Fruit fly (Drosophila melanogaster) whole organism, embryonic: Measurements from ENCODE around the gene udt.
A peak's percentile ranks its signal among the peaks of the same experiment; 100 is the strongest.

Experiments used
- ATbp ChIP-seq: fragments of 200-800 bp; sonication (Bioruptor generic); optimal IDR thresholded peaks from 2 replicates; lab custom pipeline; 2017; ENCODE audit warnings: missing biosample characterization, mild to moderate bottlenecking, missing genetic modification characterization, missing genetic modification reagents
- Adf1 ChIP-seq: fragments of 200-800 bp; sonication (Bioruptor generic); IDR thresholded peaks from 2 replicates; pipeline ENCODE4 v1.3.6; 2022; ENCODE audit warnings: missing biosample characterization, missing genetic modification characterization
- Antp ChIP-seq: fragments of 200-800 bp; sonication (Bioruptor generic); optimal IDR thresholded peaks from 3 replicates; lab custom pipeline; 2016; ENCODE audit warnings: missing biosample characterization, missing genetic modification characterization
- Awh ChIP-seq: fragments of 200-800 bp; sonication (Bioruptor generic); IDR thresholded peaks from 2 replicates; pipeline ENCODE4, ENCODE4 v1.3.6; 2022; ENCODE audit warnings: missing biosample characterization, missing genetic modification characterization
- CG10274 ChIP-seq: fragments of 200-800 bp; sonication (Bioruptor generic); optimal IDR thresholded peaks from 3 replicates; lab custom pipeline; 2017; ENCODE audit warnings: missing biosample characterization, mild to moderate bottlenecking, missing genetic modification characterization
- CG10462 ChIP-seq: fragments of 200-800 bp; sonication (Bioruptor generic); optimal IDR thresholded peaks from 2 replicates; lab custom pipeline; 2016; ENCODE audit warnings: missing biosample characterization, missing genetic modification characterization
- CG11085 ChIP-seq: fragments of 200-800 bp; sonication (Bioruptor generic); IDR thresholded peaks from 2 replicates; pipeline ENCODE4 v1.3.6; 2022; ENCODE audit warnings: missing biosample characterization, missing genetic modification characterization
- CG12071 ChIP-seq: fragments of 200-800 bp; sonication (Bioruptor generic); optimal IDR thresholded peaks from 3 replicates; lab custom pipeline; 2018; ENCODE audit warnings: missing biosample characterization, mild to moderate bottlenecking, missing genetic modification characterization
- CG12299 ChIP-seq: fragments of 200-800 bp; sonication (Bioruptor generic); optimal IDR thresholded peaks from 2 replicates; lab custom pipeline; 2018; ENCODE audit warnings: missing biosample characterization, mild to moderate bottlenecking, missing genetic modification characterization
- CG12942 ChIP-seq: fragments of 200-800 bp; sonication (Bioruptor generic); optimal IDR thresholded peaks from 3 replicates; lab custom pipeline; 2016; ENCODE audit warnings: missing biosample characterization, missing genetic modification characterization
- CG13424 ChIP-seq: fragments of 200-800 bp; sonication (Bioruptor generic); optimal IDR thresholded peaks from 2 replicates; lab custom pipeline; 2019; ENCODE audit warnings: missing biosample characterization, mild to moderate bottlenecking, missing genetic modification characterization, moderate library complexity
- CG14965 ChIP-seq: fragments of 200-800 bp; sonication (Bioruptor generic); optimal IDR thresholded peaks from 2 replicates; lab custom pipeline; 2016; ENCODE audit warnings: missing biosample characterization, missing genetic modification characterization, borderline replicate concordance
- CG17328 ChIP-seq: fragments of 200-800 bp; sonication (Bioruptor generic); IDR thresholded peaks from 2 replicates; pipeline ENCODE4 v1.3.6; 2022; ENCODE audit warnings: missing biosample characterization, missing genetic modification characterization
- CG18011 ChIP-seq: fragments of 200-800 bp; sonication (Bioruptor generic); optimal IDR thresholded peaks from 2 replicates; lab custom pipeline; 2017; ENCODE audit warnings: missing biosample characterization, missing genetic modification characterization, mild to moderate bottlenecking, moderate library complexity, missing genotype
- CG31388 ChIP-seq: fragments of 200-800 bp; sonication (Bioruptor generic); optimal IDR thresholded peaks from 2 replicates; lab custom pipeline; 2016; ENCODE audit warnings: missing biosample characterization, missing genetic modification characterization
- CG3281 ChIP-seq: fragments of 200-800 bp; sonication (Bioruptor generic); optimal IDR thresholded peaks from 3 replicates; lab custom pipeline; 2017; ENCODE audit warnings: missing biosample characterization, mild to moderate bottlenecking, missing genetic modification characterization
- CG3838 ChIP-seq: fragments of 200-800 bp; sonication (Bioruptor generic); optimal IDR thresholded peaks from 3 replicates; lab custom pipeline; 2016; ENCODE audit warnings: missing biosample characterization, missing genetic modification characterization
- CG7271 ChIP-seq: fragments of 200-800 bp; sonication (Bioruptor generic); optimal IDR thresholded peaks from 2 replicates; lab custom pipeline; 2018; ENCODE audit warnings: missing biosample characterization, mild to moderate bottlenecking, missing genetic modification characterization, moderate library complexity
- CG7556 ChIP-seq: fragments of 200-800 bp; sonication (Bioruptor generic); optimal IDR thresholded peaks from 2 replicates; lab custom pipeline; 2017; ENCODE audit warnings: missing biosample characterization, mild to moderate bottlenecking, missing genetic modification characterization
- CG8089 ChIP-seq: fragments of 200-800 bp; sonication (Bioruptor generic); optimal IDR thresholded peaks from 3 replicates; lab custom pipeline; 2016; ENCODE audit warnings: missing biosample characterization, missing genetic modification characterization
- CG8359 ChIP-seq: fragments of 200-800 bp; sonication (Bioruptor generic); optimal IDR thresholded peaks from 2 replicates; lab custom pipeline; 2017; ENCODE audit warnings: missing biosample characterization, mild to moderate bottlenecking, missing genetic modification characterization, borderline replicate concordance
- CG8765 ChIP-seq: fragments of 200-800 bp; sonication (Bioruptor generic); IDR thresholded peaks from 2 replicates; pipeline ENCODE4 v1.3.6; 2022; ENCODE audit warnings: missing biosample characterization, missing genetic modification characterization
- CG8924 ChIP-seq: fragments of 200-800 bp; optimal IDR thresholded peaks from 3 replicates; lab custom pipeline; 2019; ENCODE audit warnings: missing biosample characterization, mild to moderate bottlenecking, missing genetic modification characterization, moderate library complexity
- CoRest ChIP-seq: fragments of 200-800 bp; sonication (Bioruptor generic); optimal IDR thresholded peaks from 3 replicates; lab custom pipeline; 2018; ENCODE audit warnings: missing biosample characterization, mild to moderate bottlenecking, missing genetic modification characterization, moderate library complexity
- Dref ChIP-seq: fragments of 200-800 bp; sonication (Bioruptor generic); IDR thresholded peaks from 2 replicates; pipeline ENCODE4 v1.3.6; 2022; ENCODE audit warnings: missing biosample characterization, missing genetic modification characterization
- H15 ChIP-seq: fragments of 200-800 bp; sonication (Bioruptor generic); IDR thresholded peaks from 3 replicates; pipeline ENCODE4 v1.3.6; 2022; ENCODE audit warnings: missing biosample characterization, missing genetic modification characterization
- HLHmδ ChIP-seq: fragments of 200-800 bp; sonication (Bioruptor generic); optimal IDR thresholded peaks from 2 replicates; lab custom pipeline; 2018; ENCODE audit warnings: missing biosample characterization, mild to moderate bottlenecking, missing genetic modification characterization, moderate library complexity
- Hmr ChIP-seq: fragments of 200-800 bp; sonication (Bioruptor generic); optimal IDR thresholded peaks from 3 replicates; lab custom pipeline; 2017; ENCODE audit warnings: mild to moderate bottlenecking, missing biosample characterization, missing genetic modification reagents, missing genetic modification characterization
- Lpt ChIP-seq: fragments of >200 bp; optimal IDR thresholded peaks from 2 replicates; lab custom pipeline; 2018; ENCODE audit warnings: missing biosample characterization, missing genetic modification characterization
- NK7.1 ChIP-seq: fragments of 200-800 bp; sonication (Bioruptor generic); optimal IDR thresholded peaks from 3 replicates; lab custom pipeline; 2016; ENCODE audit warnings: missing biosample characterization, missing genetic modification characterization
- Neu2 ChIP-seq: fragments of 200-800 bp; sonication (Bioruptor generic); optimal IDR thresholded peaks from 3 replicates; lab custom pipeline; 2016; ENCODE audit warnings: missing biosample characterization, missing genetic modification characterization, borderline replicate concordance
- Nf-YA ChIP-seq: fragments of 200-800 bp; sonication (Bioruptor generic); IDR thresholded peaks from 2 replicates; pipeline ENCODE4 v1.3.6; 2022; ENCODE audit warnings: missing biosample characterization, missing genetic modification characterization
- Oli ChIP-seq: fragments of 200-800 bp; sonication (Bioruptor generic); optimal IDR thresholded peaks from 2 replicates; lab custom pipeline; 2018; ENCODE audit warnings: missing biosample characterization, mild to moderate bottlenecking, missing genetic modification characterization, moderate library complexity
- al ChIP-seq: fragments of 200-800 bp; sonication (Bioruptor generic); IDR thresholded peaks from 2 replicates; pipeline ENCODE4 v1.3.6; 2022; ENCODE audit warnings: missing biosample characterization, missing genetic modification characterization
- bcd ChIP-seq: fragments of 200-800 bp; sonication (Bioruptor generic); optimal IDR thresholded peaks from 2 replicates; lab custom pipeline; 2017; ENCODE audit warnings: missing biosample characterization, mild to moderate bottlenecking, missing genetic modification characterization
- esg ChIP-seq: fragments of 200-800 bp; sonication (Bioruptor generic); conservative IDR thresholded peaks from 2 replicates; pipeline ENCODE4 v1.3.6; 2022; ENCODE audit warnings: missing biosample characterization, missing genetic modification characterization
- fd96Cb ChIP-seq: fragments of 200-800 bp; sonication (Bioruptor generic); optimal IDR thresholded peaks from 2 replicates; lab custom pipeline; 2018; ENCODE audit warnings: missing biosample characterization, mild to moderate bottlenecking, missing genetic modification characterization, moderate library complexity
- gt ChIP-seq: fragments of 200-800 bp; sonication (Bioruptor generic); IDR thresholded peaks from 2 replicates; pipeline ENCODE4 v1.3.6; 2022; ENCODE audit warnings: missing biosample characterization, missing genetic modification characterization
- h ChIP-seq: fragments of >200 bp; optimal IDR thresholded peaks from 2 replicates; lab custom pipeline; 2017
- hth ChIP-seq: fragments of >200 bp; optimal IDR thresholded peaks from 2 replicates; lab custom pipeline; 2017; ENCODE audit warnings: inconsistent platforms
- lola ChIP-seq, 3 experiments: fragments of >200 bp in 2 of 3; fragments of 200-800 bp in 1 of 3; sonication (Bioruptor generic) in 1 of 3; optimal IDR thresholded peaks; 2 replicates each; lab custom pipeline; 2017 to 2019; ENCODE audit warnings: missing biosample characterization in 3 of 3, missing genetic modification characterization in 3 of 3, mild to moderate bottlenecking in 1 of 3, moderate library complexity in 1 of 3
- oc ChIP-seq: fragments of 200-800 bp; sonication (Bioruptor generic); optimal IDR thresholded peaks from 2 replicates; lab custom pipeline; 2018; ENCODE audit warnings: missing biosample characterization, mild to moderate bottlenecking, missing genetic modification characterization, moderate library complexity
- p53 ChIP-seq: fragments of 200-800 bp; sonication (Bioruptor generic); optimal IDR thresholded peaks from 2 replicates; lab custom pipeline; 2016; ENCODE audit warnings: missing biosample characterization, missing genetic modification characterization
- pros ChIP-seq: fragments of 200-800 bp; sonication (Bioruptor generic); optimal IDR thresholded peaks from 3 replicates; lab custom pipeline; 2019; ENCODE audit warnings: missing biosample characterization, mild to moderate bottlenecking, missing genetic modification characterization, moderate library complexity
- row ChIP-seq: fragments of 200-800 bp; sonication (Bioruptor generic); IDR thresholded peaks from 3 replicates; pipeline ENCODE4 v1.3.6; 2022; ENCODE audit warnings: missing biosample characterization, missing genetic modification characterization
- scrt ChIP-seq: fragments of 200-800 bp; sonication (Bioruptor generic); optimal IDR thresholded peaks from 2 replicates; lab custom pipeline; 2018; ENCODE audit warnings: missing biosample characterization, mild to moderate bottlenecking, missing genetic modification characterization, moderate library complexity
- shn ChIP-seq: fragments of 200-800 bp; sonication (Bioruptor generic); optimal IDR thresholded peaks from 3 replicates; lab custom pipeline; 2016; ENCODE audit warnings: missing biosample characterization, missing genetic modification characterization
- tll ChIP-seq, 2 experiments: fragments of 200-800 bp in 1 of 2; fragments of >200 bp in 1 of 2; sonication (Bioruptor generic) in 1 of 2; optimal IDR thresholded peaks; 2 replicates each; lab custom pipeline; 2017 to 2019; ENCODE audit warnings: missing biosample characterization in 2 of 2, missing genetic modification characterization in 2 of 2, mild to moderate bottlenecking in 1 of 2, moderate library complexity in 1 of 2
- zen ChIP-seq: fragments of 200-800 bp; sonication (Bioruptor generic); optimal IDR thresholded peaks from 3 replicates; lab custom pipeline; 2018; ENCODE audit warnings: missing biosample characterization, mild to moderate bottlenecking, missing genetic modification characterization, moderate library complexity
- zen2 ChIP-seq: fragments of 200-800 bp; sonication (Bioruptor generic); IDR thresholded peaks from 3 replicates; pipeline ENCODE4 v1.3.6; 2022; ENCODE audit warnings: missing biosample characterization, missing genetic modification characterization; ENCODE audit not compliant: partially characterized antibody

The udt gene

DNA sequence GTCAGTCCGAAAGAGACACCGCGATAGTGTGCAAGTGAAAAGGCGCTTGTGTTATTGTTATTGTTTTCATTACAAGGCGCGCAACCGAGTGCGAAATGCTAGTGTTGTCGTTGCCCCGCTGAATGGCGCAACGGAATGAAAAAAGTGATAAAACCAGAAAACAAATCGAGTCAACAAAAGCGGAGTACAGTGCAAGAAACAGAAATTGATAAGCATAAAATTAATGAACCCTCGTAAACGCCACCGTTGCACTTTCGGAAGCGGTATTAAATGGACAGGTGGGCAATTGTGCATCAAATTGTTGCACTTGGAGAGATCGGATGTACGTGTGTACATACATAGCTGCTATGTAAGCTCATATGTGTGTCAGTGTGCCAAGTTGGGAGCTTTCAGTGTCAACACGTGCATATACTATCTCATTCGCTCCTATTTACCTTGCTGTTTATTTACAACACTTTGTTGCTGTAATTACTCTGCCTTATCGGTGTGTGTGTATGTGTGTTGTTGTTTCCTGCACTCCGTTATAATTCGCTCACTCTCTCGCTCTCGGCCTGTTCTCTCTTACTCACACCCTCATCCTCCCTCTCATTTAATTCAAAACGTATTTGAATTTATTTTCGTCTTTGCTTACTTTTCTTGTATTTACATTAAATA, 39.6 kb downstream of the udt start (continued):
- TF ChIP-seq CG3281 (no peak), CG13424 (tag; lab: Kevin White, UChicago) (peak; percentile 27), CG12299 (tag; lab: Kevin White, UChicago) (peak; percentile 51), CG10274 (no peak), CG11085 (GFP tag; lab: Robert Waterston, UW) (no peak), NK7.1 (GFP tag; lab: Kevin White, UChicago) (no peak), CG3838 (GFP tag; lab: Kevin White, UChicago) (no peak), CG8765 (GFP tag; lab: Robert Waterston, UW) (no peak), H15 (GFP tag; lab: Robert Waterston, UW) (peak; percentile 52; the same call in 1 of the 3 replicates), fd96Cb (tag; lab: Kevin White, UChicago) (peak; percentile 3), CG31388 (no peak), gt (GFP tag; lab: Robert Waterston, UW) (no peak), CG7271 (tag; lab: Kevin White, UChicago) (no peak), hth (no peak), Adf1 (GFP tag; lab: Robert Waterston, UW) (no peak), bcd (GFP tag; lab: Kevin White, UChicago) (peak; percentile 61), HLHmδ (GFP tag; lab: Kevin White, UChicago) (peak; percentile 36), zen (tag; lab: Kevin White, UChicago) (no peak), p53 (GFP tag; lab: Kevin White, UChicago) (peak; percentile 61), CG8089 (GFP tag; lab: Kevin White, UChicago) (no peak), zen2 (GFP tag; lab: Robert Waterston, UW) (no peak), Neu2 (GFP tag; lab: Kevin White, UChicago) (no peak), Awh (peak; percentile 91), h (lab: Kevin White, UChicago) (no peak), CG14965 (GFP tag; lab: Kevin White, UChicago) (peak; percentile 63), esg (no peak), CG10462 (GFP tag; lab: Kevin White, UChicago) (peak; percentile 21), CG7556 (no peak), oc (no peak), Hmr (GFP tag; lab: Kevin White, UChicago) (peak; percentile 51), CG17328 (GFP tag; lab: Robert Waterston, UW) (peak; percentile 38; the same call in 1 of the 2 replicates), row (GFP tag; lab: Robert Waterston, UW) (no peak), Antp (no peak), ATbp (GFP tag; lab: Kevin White, UChicago) (peak; percentile 93), CoRest (tag; lab: Kevin White, UChicago) (no peak), Dref (GFP tag; lab: Robert Waterston, UW) (no peak), pros (GFP tag; lab: Kevin White, UChicago) (no peak), CG18011 (GFP tag; lab: Kevin White, UChicago) (no peak), CG12942 (GFP tag; lab: Kevin White, UChicago) (no peak), al (GFP tag; lab: Robert Waterston, UW) (no peak), Oli (tag; lab: Kevin White, UChicago) (no peak), lola (GFP tag; optimal IDR thresholded peaks at IDR 0.05; lab: Kevin White, UChicago) (no peak), shn (GFP tag; lab: Kevin White, UChicago) (no peak), CG12071 (GFP tag; lab: Kevin White, UChicago) (peak; percentile 94), CG8359 (GFP tag; lab: Kevin White, UChicago) (peak; percentile 52), CG8924 (tag; lab: Kevin White, UChicago) (peak; percentile 39), Nf-YA (GFP tag; lab: Robert Waterston, UW) (peak; percentile 86), Lpt (GFP tag; lab: Kevin White, UChicago) (no peak), scrt (GFP tag; lab: Kevin White, UChicago) (no peak), tll (GFP tag; optimal IDR thresholded peaks at IDR 0.05; lab: Kevin White, UChicago) (no peak)
